Worm (Caenorhabditis elegans) whole organism, young adult: Measurements from ENCODE around the gene bbs-8.

ENCODE experiments used
- F39B2.1 ChIP-seq: fragments of 200-800 bp; sonication (Bioruptor generic); IDR thresholded peaks from 2 replicates; pipeline ENCODE4 v1.3.6; 2022; ENCODE audit warnings: missing genetic modification reagents, missing genetic modification characterization, missing compliant biosample characterization
- T07F8.4 ChIP-seq: sonication (generic microtip); optimal IDR thresholded peaks from 2 replicates; lab custom pipeline; 2016; ENCODE audit warnings: mild to moderate bottlenecking, missing genetic modification characterization, moderate library complexity, missing compliant biosample characterization
- attf-6 ChIP-seq: fragments of 200-800 bp; sonication (Bioruptor generic); IDR thresholded peaks from 2 replicates; pipeline ENCODE4 v1.3.6; 2022; ENCODE audit warnings: missing genetic modification reagents, missing genetic modification characterization, missing compliant biosample characterization
- bed-2 ChIP-seq: fragments of 200-800 bp; sonication (Bioruptor generic); IDR thresholded peaks from 2 replicates; pipeline ENCODE4 v1.3.6; 2022; ENCODE audit warnings: missing genetic modification reagents, missing genetic modification characterization, missing compliant biosample characterization
- ceh-79 ChIP-seq: sonication (generic microtip); optimal IDR thresholded peaks from 2 replicates; lab custom pipeline; 2017; ENCODE audit warnings: mild to moderate bottlenecking, missing genetic modification characterization, missing compliant biosample characterization
- efl-1 ChIP-seq: fragments of 150-350 bp; optimal IDR thresholded peaks from 2 replicates; lab custom pipeline; 2014; ENCODE audit warnings: missing biosample characterization, missing genetic modification reagents, missing genetic modification characterization
- gei-17 ChIP-seq: fragments of 200-800 bp; sonication (Bioruptor generic); optimal IDR thresholded peaks from 2 replicates; lab custom pipeline; 2018; ENCODE audit warnings: mild to moderate bottlenecking, missing genetic modification characterization, missing compliant biosample characterization
- nhr-179 ChIP-seq: sonication (generic microtip); optimal IDR thresholded peaks from 2 replicates; lab custom pipeline; 2016; ENCODE audit warnings: mild to moderate bottlenecking, missing genetic modification characterization, missing compliant biosample characterization
- nhr-90 ChIP-seq: sonication (generic microtip); optimal IDR thresholded peaks from 2 replicates; lab custom pipeline; 2016; ENCODE audit warnings: missing genotype, mild to moderate bottlenecking, missing genetic modification characterization, missing compliant biosample characterization
- snpc-4 ChIP-seq, 5 experiments: fragments of 150-350 bp in 1 of 5; sonication (generic microtip) in 4 of 5; optimal IDR thresholded peaks; 2 replicates each; lab custom pipeline; 2014 to 2018; ENCODE audit warnings: missing genetic modification characterization in 5 of 5, missing biosample characterization in 3 of 5, antibody characterized with exemption in 2 of 5, mild to moderate bottlenecking in 2 of 5, missing compliant biosample characterization in 2 of 5, missing genotype in 2 of 5, moderate library complexity in 2 of 5, missing genetic modification reagents in 1 of 5
- ztf-22 ChIP-seq: fragments of 200-800 bp; sonication (Bioruptor generic); optimal IDR thresholded peaks from 2 replicates; lab custom pipeline; 2018; ENCODE audit warnings: mild to moderate bottlenecking, missing genetic modification characterization, moderate library complexity, missing compliant biosample characterization

- no peak for TF ChIP-seq F39B2.1 (GFP tag; lab: Robert Waterston, UW)
- no peak for TF ChIP-seq gei-17 (GFP tag; lab: Kevin White, UChicago)
- no peak for TF ChIP-seq ceh-79 (tag; lab: Kevin White, UChicago)
- TF ChIP-seq efl-1 (GFP tag; lab: Kevin White, UChicago), result no peak
- TF ChIP-seq nhr-179 (tag; lab: Kevin White, UChicago), result no peak
- TF ChIP-seq attf-6 (GFP tag; lab: Robert Waterston, UW), result no peak
- no peak for TF ChIP-seq T07F8.4 (tag; lab: Kevin White, UChicago)
- no peak for TF ChIP-seq snpc-4 (GFP tag; optimal IDR thresholded peaks at IDR 0.05; lab: Kevin White, UChicago)
- no peak for TF ChIP-seq snpc-4 (tag; optimal IDR thresholded peaks at IDR 0.05; lab: Kevin White, UChicago)
- no peak for TF ChIP-seq bed-2 (GFP tag; lab: Robert Waterston, UW)
- TF ChIP-seq nhr-90 (tag; lab: Kevin White, UChicago), result no peak
- no peak for TF ChIP-seq ztf-22 (GFP tag; lab: Kevin White, UChicago)
Measured at ce11 chrV:6782260-6782659, 17.4 kb upstream of the bbs-8 start.
